Fruit fly (Drosophila melanogaster): ENCODE measurements around the gene CG34332.

- no peak for TF ChIP-seq Hr39 (GFP tag; optimal IDR thresholded peaks at IDR 0.05)
- TF ChIP-seq Sox15 (GFP tag; optimal IDR thresholded peaks at IDR 0.05) = no peak
- TF ChIP-seq CG9139 (GFP tag; optimal IDR thresholded peaks at IDR 0.05) = no peak
- no peak for TF ChIP-seq achi (GFP tag; optimal IDR thresholded peaks at IDR 0.05)
- TF ChIP-seq Eip75B (GFP tag; optimal IDR thresholded peaks at IDR 0.05) = no peak
- TF ChIP-seq Eip93F (GFP tag; optimal IDR thresholded peaks at IDR 0.05) = no peak
- TF ChIP-seq pdm3 (GFP tag; optimal IDR thresholded peaks at IDR 0.05) = no peak
These were observed 21.8 kb downstream of the CG34332 start for dm6 chrX:20162586-20162985.
